Fruit fly (Drosophila melanogaster) whole organism, embryonic: ENCODE measurements around the gene CG13097.

Experiments used
- CG10147 ChIP-seq: fragments of 200-800 bp; sonication (Bioruptor generic); optimal IDR thresholded peaks from 2 replicates; lab custom pipeline; 2019; ENCODE audit warnings: missing biosample characterization, mild to moderate bottlenecking, missing genetic modification characterization, moderate library complexity
- CG10209 ChIP-seq: fragments of 200-800 bp; sonication (Bioruptor generic); optimal IDR thresholded peaks from 3 replicates; lab custom pipeline; 2017; ENCODE audit warnings: missing biosample characterization, mild to moderate bottlenecking, missing genetic modification characterization, missing genetic modification reagents
- CG10654 ChIP-seq: fragments of 200-800 bp; sonication (Bioruptor generic); optimal IDR thresholded peaks from 2 replicates; lab custom pipeline; 2016; ENCODE audit warnings: missing biosample characterization, missing genetic modification characterization
- CG11093 ChIP-seq: fragments of 200-800 bp; sonication (Bioruptor generic); IDR thresholded peaks from 3 replicates; pipeline ENCODE4 v1.3.6; 2022; ENCODE audit warnings: missing biosample characterization, missing genetic modification characterization
- CG11456 ChIP-seq: fragments of 200-800 bp; sonication (Bioruptor generic); IDR thresholded peaks from 3 replicates; pipeline ENCODE4 v1.3.6; 2022; ENCODE audit warnings: missing biosample characterization, missing genetic modification characterization
- CG11560 ChIP-seq: fragments of 200-800 bp; sonication (Bioruptor generic); IDR thresholded peaks from 3 replicates; pipeline ENCODE4 v1.3.6; 2022; ENCODE audit warnings: missing biosample characterization, missing genetic modification characterization
- CG12104 ChIP-seq: fragments of 200-800 bp; sonication (Bioruptor generic); optimal IDR thresholded peaks from 3 replicates; lab custom pipeline; 2016; ENCODE audit warnings: missing biosample characterization, missing genetic modification characterization
- CG13424 ChIP-seq: fragments of 200-800 bp; sonication (Bioruptor generic); optimal IDR thresholded peaks from 2 replicates; lab custom pipeline; 2019; ENCODE audit warnings: missing biosample characterization, mild to moderate bottlenecking, missing genetic modification characterization, moderate library complexity
- CG14710 ChIP-seq: fragments of 200-800 bp; sonication (Bioruptor generic); optimal IDR thresholded peaks from 3 replicates; lab custom pipeline; 2019; ENCODE audit warnings: missing biosample characterization, mild to moderate bottlenecking, missing genetic modification characterization, moderate library complexity
- CG15269 ChIP-seq: fragments of 200-800 bp; sonication (Bioruptor generic); optimal IDR thresholded peaks from 2 replicates; lab custom pipeline; 2018; ENCODE audit warnings: missing biosample characterization, mild to moderate bottlenecking, missing genetic modification characterization, moderate library complexity
- CG1602 ChIP-seq: fragments of 200-800 bp; sonication (Bioruptor generic); optimal IDR thresholded peaks from 3 replicates; lab custom pipeline; 2016; ENCODE audit warnings: missing biosample characterization, missing genetic modification characterization
- CG16813 ChIP-seq: fragments of 200-800 bp; sonication (Bioruptor generic); IDR thresholded peaks from 3 replicates; pipeline ENCODE4 v1.3.6; 2022; ENCODE audit warnings: missing biosample characterization, missing genetic modification characterization; ENCODE audit not compliant: partially characterized antibody
- CG2889 ChIP-seq: fragments of 200-800 bp; sonication (Bioruptor generic); IDR thresholded peaks from 3 replicates; pipeline ENCODE4 v1.3.6; 2022; ENCODE audit warnings: missing biosample characterization, missing genetic modification characterization
- CG32767 ChIP-seq: fragments of 200-800 bp; sonication (Bioruptor generic); IDR thresholded peaks from 2 replicates; pipeline ENCODE4 v1.3.6; 2022; ENCODE audit warnings: missing biosample characterization, missing genetic modification characterization
- CG6254 ChIP-seq: fragments of 200-800 bp; sonication (Bioruptor generic); optimal IDR thresholded peaks from 3 replicates; lab custom pipeline; 2017; ENCODE audit warnings: mild to moderate bottlenecking, missing biosample characterization, missing genetic modification reagents, missing genetic modification characterization
- CG7987 ChIP-seq: fragments of 200-800 bp; sonication (Bioruptor generic); optimal IDR thresholded peaks from 2 replicates; lab custom pipeline; 2018; ENCODE audit warnings: missing biosample characterization, mild to moderate bottlenecking, missing genetic modification characterization, moderate library complexity
- CG8359 ChIP-seq: fragments of 200-800 bp; sonication (Bioruptor generic); optimal IDR thresholded peaks from 2 replicates; lab custom pipeline; 2017; ENCODE audit warnings: missing biosample characterization, mild to moderate bottlenecking, missing genetic modification characterization, borderline replicate concordance
- CG9876 ChIP-seq: fragments of 200-800 bp; sonication (Bioruptor generic); optimal IDR thresholded peaks from 2 replicates; lab custom pipeline; 2016; ENCODE audit warnings: missing biosample characterization, missing genetic modification characterization
- CHES-1-like ChIP-seq: fragments of 200-800 bp; sonication (Bioruptor generic); optimal IDR thresholded peaks from 2 replicates; lab custom pipeline; 2016; ENCODE audit warnings: missing biosample characterization, missing genetic modification characterization
- D ChIP-seq, 2 experiments: fragments of 200-800 bp in 1 of 2; fragments of >200 bp in 1 of 2; sonication (Bioruptor generic) in 1 of 2; optimal IDR thresholded peaks; 2 replicates in 1 of 2; 3 replicates in 1 of 2; lab custom pipeline; 2017; ENCODE audit warnings: mild to moderate bottlenecking in 1 of 2, missing biosample characterization in 1 of 2, missing genetic modification characterization in 1 of 2, missing genetic modification reagents in 1 of 2
- E2f2 ChIP-seq: fragments of 200-800 bp; sonication (Bioruptor generic); IDR thresholded peaks from 2 replicates; pipeline ENCODE4 v1.3.6; 2022; ENCODE audit warnings: missing biosample characterization, missing genetic modification characterization
- Fer3 ChIP-seq: fragments of 200-800 bp; sonication (Bioruptor generic); optimal IDR thresholded peaks from 2 replicates; lab custom pipeline; 2018; ENCODE audit warnings: missing biosample characterization, mild to moderate bottlenecking, missing genetic modification characterization, moderate library complexity
- Gsc ChIP-seq: fragments of 200-800 bp; sonication (Bioruptor generic); IDR thresholded peaks from 2 replicates; pipeline ENCODE4 v1.3.6; 2022; ENCODE audit warnings: missing biosample characterization, missing genetic modification characterization
- HHEX ChIP-seq: fragments of 200-800 bp; sonication (Bioruptor generic); optimal IDR thresholded peaks from 3 replicates; lab custom pipeline; 2017; ENCODE audit warnings: missing biosample characterization, mild to moderate bottlenecking, missing genetic modification characterization, missing genetic modification reagents
- Hmr ChIP-seq: fragments of 200-800 bp; sonication (Bioruptor generic); optimal IDR thresholded peaks from 3 replicates; lab custom pipeline; 2017; ENCODE audit warnings: mild to moderate bottlenecking, missing biosample characterization, missing genetic modification reagents, missing genetic modification characterization
- Lhr ChIP-seq: fragments of 200-800 bp; sonication (Bioruptor generic); optimal IDR thresholded peaks from 3 replicates; lab custom pipeline; 2017; ENCODE audit warnings: mild to moderate bottlenecking, missing biosample characterization, missing genetic modification reagents, missing genetic modification characterization
- Max ChIP-seq: fragments of 200-800 bp; sonication (Bioruptor generic); optimal IDR thresholded peaks from 2 replicates; lab custom pipeline; 2016; ENCODE audit warnings: missing biosample characterization, mild to moderate bottlenecking, missing genetic modification characterization
- Nf-YB ChIP-seq: fragments of 200-800 bp; sonication (Bioruptor generic); optimal IDR thresholded peaks from 3 replicates; lab custom pipeline; 2019; ENCODE audit warnings: missing biosample characterization, mild to moderate bottlenecking, missing genetic modification characterization, moderate library complexity
- Pdp1 ChIP-seq, 2 experiments: fragments of 200-800 bp; sonication (Bioruptor generic); optimal IDR thresholded peaks; 3 replicates each; lab custom pipeline; 2016; ENCODE audit warnings: missing biosample characterization in 2 of 2, missing genetic modification characterization in 2 of 2, mild to moderate bottlenecking in 1 of 2, moderate library complexity in 1 of 2
- Ravus ChIP-seq: fragments of 200-800 bp; sonication (Bioruptor generic); IDR thresholded peaks from 2 replicates; pipeline ENCODE4 v1.3.6; 2022; ENCODE audit warnings: missing biosample characterization, missing genetic modification characterization
- chif ChIP-seq, 2 experiments: fragments of 200-800 bp; sonication (Bioruptor generic); optimal IDR thresholded peaks; 3 replicates each; lab custom pipeline; 2016; ENCODE audit warnings: missing biosample characterization in 2 of 2, missing genetic modification characterization in 2 of 2
- crc ChIP-seq: fragments of 200-800 bp; sonication (Bioruptor generic); optimal IDR thresholded peaks from 2 replicates; lab custom pipeline; 2016; ENCODE audit warnings: missing biosample characterization, missing genetic modification characterization
- crp ChIP-seq, 2 experiments: fragments of 200-800 bp; sonication (Bioruptor generic); optimal IDR thresholded peaks; 2 replicates in 1 of 2; 3 replicates in 1 of 2; lab custom pipeline; 2017; ENCODE audit warnings: missing biosample characterization in 2 of 2, missing genetic modification characterization in 2 of 2, mild to moderate bottlenecking in 1 of 2, moderate library complexity in 1 of 2
- cwo ChIP-seq: fragments of 200-800 bp; sonication (Bioruptor generic); optimal IDR thresholded peaks from 3 replicates; lab custom pipeline; 2017; ENCODE audit warnings: missing biosample characterization, missing genetic modification characterization, mild to moderate bottlenecking, moderate library complexity, missing genetic modification reagents
- hth ChIP-seq: fragments of >200 bp; optimal IDR thresholded peaks from 2 replicates; lab custom pipeline; 2017; ENCODE audit warnings: inconsistent platforms
- inv ChIP-seq: fragments of 200-800 bp; sonication (Bioruptor generic); IDR thresholded peaks from 2 replicates; pipeline ENCODE4 v1.3.6; 2022; ENCODE audit warnings: missing biosample characterization, missing genetic modification characterization; ENCODE audit not compliant: partially characterized antibody
- pfk ChIP-seq: fragments of 200-800 bp; sonication (Bioruptor generic); optimal IDR thresholded peaks from 2 replicates; lab custom pipeline; 2018; ENCODE audit warnings: missing biosample characterization, mild to moderate bottlenecking, missing genetic modification characterization, moderate library complexity
- prd ChIP-seq, 3 experiments: fragments of >200 bp in 2 of 3; fragments of 200-800 bp in 1 of 3; sonication (Bioruptor generic) in 1 of 3; optimal IDR thresholded peaks in 2 of 3; IDR thresholded peaks in 1 of 3; 2 replicates in 2 of 3; 3 replicates in 1 of 3; pipeline versions ENCODE4 v1.3.6 to Lab custom; 2017 to 2022; ENCODE audit warnings: missing biosample characterization in 1 of 3, missing genetic modification characterization in 1 of 3
- run ChIP-seq: fragments of 200-800 bp; sonication (Bioruptor generic); optimal IDR thresholded peaks from 3 replicates; lab custom pipeline; 2018; ENCODE audit warnings: missing biosample characterization, mild to moderate bottlenecking, missing genetic modification characterization
- seq ChIP-seq: fragments of 200-800 bp; sonication (Bioruptor generic); IDR thresholded peaks from 2 replicates; pipeline ENCODE4 v1.3.6; 2022; ENCODE audit warnings: missing biosample characterization, missing genetic modification characterization
- tap ChIP-seq: fragments of 200-800 bp; optimal IDR thresholded peaks from 3 replicates; lab custom pipeline; 2019; ENCODE audit warnings: missing biosample characterization, mild to moderate bottlenecking, missing genetic modification characterization, moderate library complexity
- tin ChIP-seq: fragments of 200-800 bp; sonication (Bioruptor generic); optimal IDR thresholded peaks from 3 replicates; lab custom pipeline; 2016; ENCODE audit warnings: missing biosample characterization, missing genetic modification characterization
- tll ChIP-seq, 2 experiments: fragments of 200-800 bp in 1 of 2; fragments of >200 bp in 1 of 2; sonication (Bioruptor generic) in 1 of 2; optimal IDR thresholded peaks; 2 replicates each; lab custom pipeline; 2017 to 2019; ENCODE audit warnings: missing biosample characterization in 2 of 2, missing genetic modification characterization in 2 of 2, mild to moderate bottlenecking in 1 of 2, moderate library complexity in 1 of 2
- vnd ChIP-seq: fragments of 200-800 bp; sonication (Bioruptor generic); IDR thresholded peaks from 3 replicates; pipeline ENCODE4 v1.3.6; 2022; ENCODE audit warnings: missing biosample characterization, missing genetic modification characterization; ENCODE audit not compliant: partially characterized antibody
- wek ChIP-seq: fragments of 200-800 bp; sonication (Bioruptor generic); optimal IDR thresholded peaks from 3 replicates; lab custom pipeline; 2018; ENCODE audit warnings: missing biosample characterization, mild to moderate bottlenecking, missing genetic modification characterization, moderate library complexity
- zen ChIP-seq: fragments of 200-800 bp; sonication (Bioruptor generic); optimal IDR thresholded peaks from 3 replicates; lab custom pipeline; 2018; ENCODE audit warnings: missing biosample characterization, mild to moderate bottlenecking, missing genetic modification characterization, moderate library complexity
- zen2 ChIP-seq: fragments of 200-800 bp; sonication (Bioruptor generic); IDR thresholded peaks from 3 replicates; pipeline ENCODE4 v1.3.6; 2022; ENCODE audit warnings: missing biosample characterization, missing genetic modification characterization; ENCODE audit not compliant: partially characterized antibody
- zfh2 ChIP-seq: fragments of 200-800 bp; sonication (Bioruptor generic); optimal IDR thresholded peaks from 2 replicates; lab custom pipeline; 2016; ENCODE audit warnings: missing biosample characterization, missing genetic modification characterization

The CG13097 gene

dm6 chr2L:8478379-8478778, 36.3 kb downstream of the CG13097 start (continued):
- TF ChIP-seq CG6254 (GFP tag; lab: Kevin White, UChicago) (no peak), CG11093 (GFP tag; lab: Robert Waterston, UW) (no peak), CG11456 (GFP tag; lab: Robert Waterston, UW) (no peak), CG13424 (tag; lab: Kevin White, UChicago) (no peak), Nf-YB (GFP tag; lab: Kevin White, UChicago) (no peak), Ravus (no peak), CG2889 (GFP tag; lab: Robert Waterston, UW) (no peak), Pdp1 (GFP tag; optimal IDR thresholded peaks at IDR 0.05; lab: Kevin White, UChicago) (no peak), seq (GFP tag; lab: Robert Waterston, UW) (0 out of 2 replicates have a peak, but pooled peaks have one; percentile 12), D (optimal IDR thresholded peaks at IDR 0.05; lab: Kevin White, UChicago) (peak; percentile 15), D (GFP tag; optimal IDR thresholded peaks at IDR 0.05; lab: Kevin White, UChicago) (no peak), CG9876 (no peak), cwo (GFP tag; lab: Kevin White, UChicago) (peak; percentile 51), pfk (GFP tag; lab: Kevin White, UChicago) (no peak), CG14710 (tag; lab: Kevin White, UChicago) (no peak), Gsc (GFP tag; lab: Robert Waterston, UW) (no peak), CG8359 (GFP tag; lab: Kevin White, UChicago) (no peak), crc (GFP tag; lab: Kevin White, UChicago) (no peak), crp (GFP tag; optimal IDR thresholded peaks at IDR 0.05; lab: Kevin White, UChicago) (no peak), Hmr (GFP tag; lab: Kevin White, UChicago) (no peak), E2f2 (peak; percentile 30; the same call in 1 of the 2 replicates), prd (optimal IDR thresholded peaks at IDR 0.05; lab: Kevin White, UChicago) (no peak), prd (GFP tag; IDR thresholded peaks at IDR 0.05; lab: Robert Waterston, UW) (no peak), CG12104 (GFP tag; lab: Kevin White, UChicago) (no peak), vnd (no peak), CG10147 (GFP tag; lab: Kevin White, UChicago) (no peak), CG16813 (GFP tag; lab: Robert Waterston, UW) (no peak), CG32767 (GFP tag; lab: Robert Waterston, UW) (no peak), CG1602 (GFP tag; lab: Kevin White, UChicago) (no peak), chif (GFP tag; optimal IDR thresholded peaks at IDR 0.05; lab: Kevin White, UChicago) (no peak), Max (GFP tag; lab: Kevin White, UChicago) (no peak), CG11560 (tag; lab: Robert Waterston, UW) (no peak), CG15269 (no peak), zfh2 (no peak), tin (GFP tag; lab: Kevin White, UChicago) (no peak), inv (GFP tag; lab: Robert Waterston, UW) (no peak), CG7987 (GFP tag; lab: Kevin White, UChicago) (no peak), run (tag; lab: Kevin White, UChicago) (no peak), Lhr (GFP tag; lab: Kevin White, UChicago) (no peak), HHEX (GFP tag; lab: Kevin White, UChicago) (no peak), tap (tag; lab: Kevin White, UChicago) (no peak), CHES-1-like (GFP tag; lab: Kevin White, UChicago) (no peak), CG10654 (GFP tag; lab: Kevin White, UChicago) (no peak), Fer3 (no peak), zen2 (GFP tag; lab: Robert Waterston, UW) (0 out of 3 replicates have a peak, but pooled peaks have one; percentile 40), zen (tag; lab: Kevin White, UChicago) (peak; percentile 42), tll (GFP tag; optimal IDR thresholded peaks at IDR 0.05; lab: Kevin White, UChicago) (peak in 1 of 2 experiments; percentile 32), hth (lab: Kevin White, UChicago) (no peak), CG10209 (GFP tag; lab: Kevin White, UChicago) (no peak), wek (no peak)
